Fruit fly (Drosophila melanogaster): ENCODE results near the gene COX8.

Gene COX8

dm6 chr3L:21518345-21518744, 20.9 kb downstream of the COX8 start:
- no peak for TF ChIP-seq dsx (GFP tag; optimal IDR thresholded peaks at IDR 0.05; ENCODE audit: poor library complexity, severe bottlenecking)
- no peak for TF ChIP-seq Sox15 (GFP tag; optimal IDR thresholded peaks at IDR 0.05)
- no peak for TF ChIP-seq Eip75B (GFP tag; optimal IDR thresholded peaks at IDR 0.05)
- no peak for TF ChIP-seq pdm3 (GFP tag; optimal IDR thresholded peaks at IDR 0.05)
- no peak for TF ChIP-seq CG4318 (GFP tag; optimal IDR thresholded peaks at IDR 0.05)
- no peak for TF ChIP-seq CG6854 (GFP tag; optimal IDR thresholded peaks at IDR 0.05)
- no peak for TF ChIP-seq Met (GFP tag; optimal IDR thresholded peaks at IDR 0.05)
- no peak for TF ChIP-seq CG9139 (GFP tag; optimal IDR thresholded peaks at IDR 0.05)
- TF ChIP-seq spab (GFP tag; optimal IDR thresholded peaks at IDR 0.05) = no peak
- TF ChIP-seq CG8119 (GFP tag; IDR thresholded peaks at IDR 0.05) = no peak
- no peak for TF ChIP-seq CG1621 (tag; optimal IDR thresholded peaks at IDR 0.05)
- no peak for TF ChIP-seq vri (GFP tag; optimal IDR thresholded peaks at IDR 0.05)
- TF ChIP-seq CG3919 (GFP tag; optimal IDR thresholded peaks at IDR 0.05) = no peak
- no peak for TF ChIP-seq Eip78C (GFP tag)
- TF ChIP-seq Ets21C (GFP tag; optimal IDR thresholded peaks at IDR 0.05) = no peak
- TF ChIP-seq ss (GFP tag; optimal IDR thresholded peaks at IDR 0.05) = no peak
- no peak for TF ChIP-seq fd85E (GFP tag; optimal IDR thresholded peaks at IDR 0.05)

dm6 chr3L:21516716-21517266, 22.5 kb downstream of the COX8 start:
- TF ChIP-seq dac (GFP tag; optimal IDR thresholded peaks at IDR 0.05) = no peak
- TF ChIP-seq vri (GFP tag; optimal IDR thresholded peaks at IDR 0.05) = no peak
- TF ChIP-seq CG11294 (GFP tag; IDR thresholded peaks at IDR 0.05) = no peak
- TF ChIP-seq Hr38 (GFP tag; optimal IDR thresholded peaks at IDR 0.05) = no peak
- peak; percentile 7 for TF ChIP-seq CG6808 (GFP tag; optimal IDR thresholded peaks at IDR 0.05)
- TF ChIP-seq Sox14 (GFP tag; optimal IDR thresholded peaks at IDR 0.05) = peak; percentile 55
- TF ChIP-seq Met (GFP tag; optimal IDR thresholded peaks at IDR 0.05) = peak; percentile 46
- peak; percentile 40 for TF ChIP-seq lz (GFP tag; optimal IDR thresholded peaks at IDR 0.05)
- peak; percentile 60 for TF ChIP-seq esn (GFP tag; optimal IDR thresholded peaks at IDR 0.05)
- TF ChIP-seq CG34406 (GFP tag; optimal IDR thresholded peaks at IDR 0.05) = no peak
- TF ChIP-seq Eip78C (GFP tag) = peak; percentile 48
- peak; percentile 12 for TF ChIP-seq Ets21C (GFP tag; optimal IDR thresholded peaks at IDR 0.05)
- TF ChIP-seq Gug (GFP tag; IDR thresholded peaks at IDR 0.05) = no peak
- peak; percentile 60 for TF ChIP-seq Hr4 (GFP tag; optimal IDR thresholded peaks at IDR 0.05)
- peak; percentile 42 for TF ChIP-seq CG31627 (GFP tag; optimal IDR thresholded peaks at IDR 0.05)
- TF ChIP-seq cyc (GFP tag; optimal IDR thresholded peaks at IDR 0.05) = peak; percentile 39
- TF ChIP-seq Smox (GFP tag; optimal IDR thresholded peaks at IDR 0.05) = peak; percentile 50
- TF ChIP-seq eg (GFP tag; IDR thresholded peaks at IDR 0.05) = no peak
- no peak for TF ChIP-seq Sox15 (GFP tag; optimal IDR thresholded peaks at IDR 0.05)
- TF ChIP-seq CG10669 (GFP tag; optimal IDR thresholded peaks at IDR 0.05) = peak; percentile 5
- TF ChIP-seq CG32006 (GFP tag; optimal IDR thresholded peaks at IDR 0.05) = peak; percentile 24
- TF ChIP-seq pdm3 (GFP tag; optimal IDR thresholded peaks at IDR 0.05) = peak; percentile 64
- peak; percentile 54 for TF ChIP-seq Hr39 (GFP tag; optimal IDR thresholded peaks at IDR 0.05)
- TF ChIP-seq CG6854 (GFP tag; optimal IDR thresholded peaks at IDR 0.05) = no peak
- no peak for TF ChIP-seq svp (GFP tag)
- no peak for TF ChIP-seq CG1621 (tag; optimal IDR thresholded peaks at IDR 0.05)
- no peak for TF ChIP-seq spab (GFP tag; optimal IDR thresholded peaks at IDR 0.05)
- peak; percentile 31 for TF ChIP-seq acj6 (GFP tag; optimal IDR thresholded peaks at IDR 0.05)
- peak; percentile 73 for TF ChIP-seq achi (GFP tag; optimal IDR thresholded peaks at IDR 0.05)
- peak; percentile 43 for TF ChIP-seq Eip93F (GFP tag; optimal IDR thresholded peaks at IDR 0.05)
- TF ChIP-seq CG8119 (GFP tag; IDR thresholded peaks at IDR 0.05) = no peak
- no peak for TF ChIP-seq CG6163 (GFP tag; IDR thresholded peaks at IDR 0.05)
- TF ChIP-seq CG11902 (GFP tag; optimal IDR thresholded peaks at IDR 0.05) = no peak
- TF ChIP-seq Sox102F (GFP tag; optimal IDR thresholded peaks at IDR 0.05) = peak; percentile 56
- TF ChIP-seq fd85E (GFP tag; optimal IDR thresholded peaks at IDR 0.05) = no peak
- TF ChIP-seq CG15336 (GFP tag; IDR thresholded peaks at IDR 0.05) = no peak
- TF ChIP-seq Ets96B (tag; optimal IDR thresholded peaks at IDR 0.05) = peak; percentile 8
- peak; percentile 69 for TF ChIP-seq Eip75B (GFP tag; optimal IDR thresholded peaks at IDR 0.05)
- TF ChIP-seq CG8632 (GFP tag; optimal IDR thresholded peaks at IDR 0.05) = peak; percentile 45
- TF ChIP-seq CG3032 (tag; optimal IDR thresholded peaks at IDR 0.05) = peak; percentile 19
- no peak for TF ChIP-seq salr (GFP tag; optimal IDR thresholded peaks at IDR 0.05)
- no peak for TF ChIP-seq CG4318 (GFP tag; optimal IDR thresholded peaks at IDR 0.05)
- peak; percentile 6 for TF ChIP-seq fkh (GFP tag; optimal IDR thresholded peaks at IDR 0.05)
- TF ChIP-seq CG16779 (tag; optimal IDR thresholded peaks at IDR 0.05) = no peak
